Worm (Caenorhabditis elegans): ENCODE results near the gene famh-161.
"Not testable (repeated sequence)": the region's sequence is repeated elsewhere in the genome, so short reads cannot be mapped to it uniquely, and the experiment has no call there.

DNA sequence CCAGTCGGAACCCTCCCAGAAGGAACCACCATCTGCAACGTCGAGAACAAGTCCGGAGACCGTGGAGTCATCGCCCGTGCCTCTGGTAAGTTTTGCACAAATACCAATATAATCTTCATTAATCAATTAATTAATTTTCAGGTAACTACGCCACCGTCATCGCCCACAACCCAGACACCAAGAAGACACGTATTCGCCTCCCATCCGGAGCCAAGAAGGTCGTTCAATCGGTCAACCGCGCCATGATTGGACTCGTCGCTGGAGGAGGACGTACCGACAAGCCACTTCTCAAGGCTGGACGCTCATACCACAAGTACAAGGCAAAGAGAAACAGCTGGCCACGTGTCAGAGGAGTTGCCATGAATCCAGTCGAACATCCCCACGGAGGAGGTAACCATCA, 53.7 kb downstream of the famh-161 start:
- not testable (repeated sequence) for TF ChIP-seq cebp-2 (GFP tag; IDR thresholded peaks at IDR 0.05); attf-3 (GFP tag; conservative IDR thresholded peaks at IDR 0.05); D2030.7 (GFP tag; IDR thresholded peaks at IDR 0.05); F49E8.2 (tag; optimal IDR thresholded peaks at IDR 0.05; ENCODE audit: insufficient read depth); madf-8 (GFP tag; conservative IDR thresholded peaks at IDR 0.05); ama-1 (optimal IDR thresholded peaks at IDR 0.05); ama-1 (GFP tag; optimal IDR thresholded peaks at IDR 0.05)
